Worm (Caenorhabditis elegans) whole organism, young adult: ENCODE data around the gene F54D5.15.
A peak's percentile ranks its signal among the peaks of the same experiment; 100 is the strongest.

Source experiments
- B0336.3 ChIP-seq: fragments of 200-800 bp; sonication (Bioruptor generic); IDR thresholded peaks from 2 replicates; pipeline ENCODE4 v1.3.6; 2022; ENCODE audit warnings: missing genetic modification characterization, missing compliant biosample characterization
- C17E4.6 ChIP-seq: fragments of 200-800 bp; sonication (Bioruptor generic); IDR thresholded peaks from 2 replicates; pipeline ENCODE4 v1.3.6; 2022; ENCODE audit warnings: missing genetic modification reagents, missing genetic modification characterization, missing compliant biosample characterization
- D2030.7 ChIP-seq: fragments of 200-800 bp; sonication (Bioruptor generic); IDR thresholded peaks from 2 replicates; pipeline ENCODE4 v1.3.6; 2022; ENCODE audit warnings: missing genetic modification reagents, missing genetic modification characterization, missing compliant biosample characterization
- F52B5.7 ChIP-seq: sonication (generic microtip); optimal IDR thresholded peaks from 2 replicates; lab custom pipeline; 2016; ENCODE audit warnings: mild to moderate bottlenecking, missing genetic modification characterization, missing compliant biosample characterization
- F55B11.4 ChIP-seq: sonication (generic microtip); optimal IDR thresholded peaks from 2 replicates; lab custom pipeline; 2016; ENCODE audit warnings: missing compliant biosample characterization, missing genetic modification characterization, borderline replicate concordance; ENCODE audit not compliant: insufficient read depth
- Y95B8A.8 ChIP-seq: fragments of 200-800 bp; sonication (Bioruptor generic); IDR thresholded peaks from 2 replicates; pipeline ENCODE4 v1.3.6; 2022; ENCODE audit warnings: missing genetic modification reagents, missing genetic modification characterization, missing compliant biosample characterization
- athp-1 ChIP-seq: sonication (generic microtip); optimal IDR thresholded peaks from 2 replicates; lab custom pipeline; 2017; ENCODE audit warnings: mild to moderate bottlenecking, missing genetic modification characterization, missing compliant biosample characterization
- cebp-1 ChIP-seq, 2 experiments: fragments of 200-800 bp in 1 of 2; sonication (Bioruptor generic) in 1 of 2; sonication (generic microtip) in 1 of 2; IDR thresholded peaks in 1 of 2; optimal IDR thresholded peaks in 1 of 2; 2 replicates each; pipeline versions ENCODE4 v1.3.6 to Lab custom; 2017 to 2022; ENCODE audit warnings: missing compliant biosample characterization in 2 of 2, missing genetic modification characterization in 2 of 2, mild to moderate bottlenecking in 1 of 2, missing genetic modification reagents in 1 of 2, moderate library complexity in 1 of 2
- cebp-2 ChIP-seq: fragments of 200-800 bp; sonication (Bioruptor generic); IDR thresholded peaks from 2 replicates; pipeline ENCODE4 v1.3.6; 2022; ENCODE audit warnings: missing genetic modification characterization, missing compliant biosample characterization
- ceh-91 ChIP-seq: fragments of 200-800 bp; sonication (Bioruptor generic); IDR thresholded peaks from 2 replicates; pipeline ENCODE4 v1.3.6; 2022; ENCODE audit warnings: missing genetic modification reagents, missing genetic modification characterization, missing compliant biosample characterization
- die-1 ChIP-seq: sonication (generic microtip); optimal IDR thresholded peaks from 2 replicates; lab custom pipeline; 2016; ENCODE audit warnings: missing genotype, mild to moderate bottlenecking, missing genetic modification characterization, missing compliant biosample characterization
- ekl-4 ChIP-seq: fragments of 200-800 bp; sonication (Bioruptor generic); IDR thresholded peaks from 2 replicates; pipeline ENCODE4 v1.3.6; 2022; ENCODE audit warnings: missing genetic modification reagents, missing genetic modification characterization, missing compliant biosample characterization
- him-1 ChIP-seq: sonication (generic microtip); optimal IDR thresholded peaks from 2 replicates; lab custom pipeline; 2016; ENCODE audit warnings: missing genotype, missing genetic modification reagents, missing genetic modification characterization, missing compliant biosample characterization
- hlh-12 ChIP-seq: sonication (generic microtip); optimal IDR thresholded peaks from 2 replicates; lab custom pipeline; 2016; ENCODE audit warnings: missing genetic modification characterization, missing compliant biosample characterization
- hlh-26 ChIP-seq: fragments of 200-800 bp; sonication (Bioruptor generic); conservative IDR thresholded peaks from 2 replicates; pipeline ENCODE4 v1.3.6; 2022; ENCODE audit warnings: missing genetic modification reagents, missing genetic modification characterization, missing compliant biosample characterization
- hmg-20 ChIP-seq: fragments of 200-800 bp; sonication (Bioruptor generic); IDR thresholded peaks from 2 replicates; pipeline ENCODE4 v1.3.6; 2022; ENCODE audit warnings: missing genetic modification reagents, missing genetic modification characterization, missing compliant biosample characterization
- hrde-1 ChIP-seq: sonication (generic microtip); optimal IDR thresholded peaks from 2 replicates; lab custom pipeline; 2016; ENCODE audit warnings: missing genetic modification characterization, mild to moderate bottlenecking, missing compliant biosample characterization, moderate library complexity, missing genotype, missing genetic modification reagents, borderline replicate concordance
- hsf-1 ChIP-seq: fragments of 200-800 bp; sonication (Bioruptor generic); IDR thresholded peaks from 2 replicates; pipeline ENCODE4 v1.3.6; 2022; ENCODE audit warnings: missing genetic modification reagents, missing genetic modification characterization, missing compliant biosample characterization
- lin-26 ChIP-seq: fragments of 200-800 bp; sonication (Bioruptor generic); IDR thresholded peaks from 2 replicates; pipeline ENCODE4 v1.3.6; 2022; ENCODE audit warnings: missing genetic modification reagents, missing genetic modification characterization, missing compliant biosample characterization
- lsl-1 ChIP-seq: fragments of 200-800 bp; sonication (Bioruptor generic); optimal IDR thresholded peaks from 2 replicates; lab custom pipeline; 2018; ENCODE audit warnings: mild to moderate bottlenecking, missing genetic modification characterization, moderate library complexity, missing compliant biosample characterization
- madf-3 ChIP-seq: fragments of 200-800 bp; sonication (Bioruptor generic); IDR thresholded peaks from 2 replicates; pipeline ENCODE4 v1.3.6; 2022; ENCODE audit warnings: missing genetic modification reagents, missing genetic modification characterization, missing compliant biosample characterization
- madf-6 ChIP-seq: fragments of 200-800 bp; sonication (Bioruptor generic); IDR thresholded peaks from 2 replicates; pipeline ENCODE4 v1.3.6; 2022; ENCODE audit warnings: missing genetic modification reagents, missing genetic modification characterization, missing compliant biosample characterization
- madf-8 ChIP-seq: fragments of 200-800 bp; sonication (Bioruptor generic); conservative IDR thresholded peaks from 2 replicates; pipeline ENCODE4 v1.3.6; 2022; ENCODE audit warnings: missing genetic modification reagents, missing genetic modification characterization, missing compliant biosample characterization
- nfya-2 ChIP-seq: fragments of 200-800 bp; sonication (Bioruptor generic); IDR thresholded peaks from 2 replicates; pipeline ENCODE4 v1.3.6; 2022; ENCODE audit warnings: missing genetic modification reagents, missing genetic modification characterization, missing compliant biosample characterization
- nhr-120 ChIP-seq: fragments of 200-800 bp; sonication (Bioruptor generic); IDR thresholded peaks from 2 replicates; pipeline ENCODE4 v1.3.6; 2022; ENCODE audit warnings: missing genetic modification characterization, missing compliant biosample characterization
- snpc-1.3 ChIP-seq: sonication (generic microtip); optimal IDR thresholded peaks from 2 replicates; lab custom pipeline; 2017; ENCODE audit warnings: missing genetic modification characterization, mild to moderate bottlenecking, missing compliant biosample characterization, antibody characterized with exemption, moderate library complexity, missing genotype, missing genetic modification reagents; ENCODE audit not compliant: insufficient read depth
- snpc-3.4 ChIP-seq: sonication (generic microtip); optimal IDR thresholded peaks from 2 replicates; lab custom pipeline; 2017; ENCODE audit warnings: missing genetic modification characterization, mild to moderate bottlenecking, missing compliant biosample characterization, antibody characterized with exemption, moderate library complexity, missing genotype, missing genetic modification reagents
- snpc-4 ChIP-seq, 5 experiments: fragments of 150-350 bp in 1 of 5; sonication (generic microtip) in 4 of 5; optimal IDR thresholded peaks; 2 replicates each; lab custom pipeline; 2014 to 2018; ENCODE audit warnings: missing genetic modification characterization in 5 of 5, missing biosample characterization in 3 of 5, antibody characterized with exemption in 2 of 5, mild to moderate bottlenecking in 2 of 5, missing compliant biosample characterization in 2 of 5, missing genotype in 2 of 5, moderate library complexity in 2 of 5, missing genetic modification reagents in 1 of 5
- tbp1 ChIP-seq: fragments of 200-800 bp; sonication (Bioruptor generic); optimal IDR thresholded peaks from 2 replicates; lab custom pipeline; 2018; ENCODE audit warnings: mild to moderate bottlenecking, missing genetic modification characterization, missing compliant biosample characterization
- xnd-1 ChIP-seq: sonication (generic microtip); optimal IDR thresholded peaks from 2 replicates; lab custom pipeline; 2016; ENCODE audit warnings: missing genotype, missing genetic modification reagents, missing genetic modification characterization, missing compliant biosample characterization
- ztf-18 ChIP-seq: sonication (generic microtip); optimal IDR thresholded peaks from 2 replicates; lab custom pipeline; 2016; ENCODE audit warnings: missing genotype, mild to moderate bottlenecking, missing genetic modification characterization, missing compliant biosample characterization
- ztf-25 ChIP-seq: fragments of 200-800 bp; sonication (Bioruptor generic); IDR thresholded peaks from 2 replicates; pipeline ENCODE4 v1.3.6; 2022; ENCODE audit warnings: missing genetic modification reagents, missing genetic modification characterization, missing compliant biosample characterization

The F54D5.15 gene

ce11 chrII:11595368-11595996 is 31.5 kb upstream of the F54D5.15 start, which contains the start of gene gfat-1 (continued):
- TF ChIP-seq F55B11.4 (tag; lab: Kevin White, UChicago) (no peak), D2030.7 (GFP tag; lab: Robert Waterston, UW) (no peak), die-1 (tag; lab: Kevin White, UChicago) (no peak)

ce11 chrII:11592023-11592422 is 28.0 kb upstream of the F54D5.15 start, which contains the start of gene F07A11.1:
Gene F07A11.1 (minus strand): TSS chrII:11592123.
- TF ChIP-seq nhr-120, result no peak
- peak; percentile 5 for TF ChIP-seq snpc-3.4 (tag; lab: Kevin White, UChicago)
- peak; percentile 55 for TF ChIP-seq him-1
- TF ChIP-seq cebp-2 (GFP tag; lab: Robert Waterston, UW), result no peak
- peak; percentile 36; the same call in 1 of the 2 replicates for TF ChIP-seq B0336.3 (GFP tag; lab: Robert Waterston, UW)
- no peak for TF ChIP-seq snpc-4 (GFP tag; optimal IDR thresholded peaks at IDR 0.05; lab: Kevin White, UChicago)
- TF ChIP-seq snpc-4 (tag; optimal IDR thresholded peaks at IDR 0.05; lab: Kevin White, UChicago), result peak in 1 of 4 experiments; percentile 1
- TF ChIP-seq madf-8, result 0 out of 2 replicates have a peak, but pooled peaks have one; percentile 20
- TF ChIP-seq Y95B8A.8, result 0 out of 2 replicates have a peak, but pooled peaks have one; percentile 49
- TF ChIP-seq lsl-1 (GFP tag; lab: Kevin White, UChicago), result no peak

ce11 chrII:11591558-11591957 is 27.5 kb upstream of the F54D5.15 start:
- peak; percentile 53 for TF ChIP-seq lsl-1 (GFP tag; lab: Kevin White, UChicago)
- no peak for TF ChIP-seq athp-1 (tag; lab: Kevin White, UChicago)
- no peak for TF ChIP-seq cebp-1 (GFP tag; IDR thresholded peaks at IDR 0.05; lab: Robert Waterston, UW)
- peak; percentile 35 for TF ChIP-seq cebp-1 (tag; optimal IDR thresholded peaks at IDR 0.05; lab: Kevin White, UChicago)

ce11 chrII:11588304-11588703 is 24.3 kb upstream of the F54D5.15 start:
- TF ChIP-seq nfya-2 (no peak), madf-3 (0 out of 2 replicates have a peak, but pooled peaks have one; percentile 34), hlh-12 (no peak), ztf-18 (tag; lab: Kevin White, UChicago) (no peak), F55B11.4 (tag; lab: Kevin White, UChicago) (no peak), tbp1 (GFP tag; lab: Kevin White, UChicago) (no peak), hlh-26 (GFP tag; lab: Robert Waterston, UW) (no peak), hmg-20 (GFP tag; lab: Robert Waterston, UW) (no peak)

- peak; percentile 40; the same call in 1 of the 2 replicates for TF ChIP-seq madf-6 (GFP tag; lab: Robert Waterston, UW)
- no peak for TF ChIP-seq ztf-25 (GFP tag; lab: Robert Waterston, UW)
- peak; percentile 49; the same call in 1 of the 2 replicates for TF ChIP-seq ekl-4 (GFP tag; lab: Robert Waterston, UW)
- no peak for TF ChIP-seq ceh-91 (GFP tag; lab: Robert Waterston, UW)
- TF ChIP-seq xnd-1, result peak; percentile 7
- no peak; the same call in 1 of the 2 replicates for TF ChIP-seq lin-26 (GFP tag; lab: Robert Waterston, UW)
- 0 out of 2 replicates have a peak, but pooled peaks have one; percentile 56 for TF ChIP-seq madf-3
- peak; percentile 4 for TF ChIP-seq snpc-1.3
- TF ChIP-seq B0336.3 (GFP tag; lab: Robert Waterston, UW), result peak; percentile 47; the same call in 1 of the 2 replicates
- TF ChIP-seq hsf-1 (GFP tag; lab: Robert Waterston, UW), result 0 out of 2 replicates have a peak, but pooled peaks have one; percentile 42
- TF ChIP-seq hrde-1, result peak; percentile 64
- TF ChIP-seq C17E4.6 (GFP tag; lab: Robert Waterston, UW), result 0 out of 2 replicates have a peak, but pooled peaks have one; percentile 31
- TF ChIP-seq F52B5.7 (tag; lab: Kevin White, UChicago), result peak; percentile 9
Measured at ce11 chrII:11582698-11583097, 18.7 kb upstream of the F54D5.15 start, which contains the start of gene ints-7. Gene ints-7 (plus strand): TSS chrII:11582849.
